Fruit fly (Drosophila melanogaster): ENCODE measurements around the gene CG4367.
A peak's percentile ranks its signal among the peaks of the same experiment; 100 is the strongest.

CG4367 gene

dm6 chr3R:20261225-20261968, 43.4 kb downstream of the CG4367 start (continued):
- peak; percentile 39; the same call in 1 of the 2 replicates for TF ChIP-seq wor (GFP tag; IDR thresholded peaks at IDR 0.05)
- no peak for TF ChIP-seq lov (optimal IDR thresholded peaks at IDR 0.05)
- no peak for TF ChIP-seq lov (GFP tag; IDR thresholded peaks at IDR 0.05)
- TF ChIP-seq lola (GFP tag; optimal IDR thresholded peaks at IDR 0.05): peak in 1 of 3 experiments; percentile 62
- peak; percentile 44 for TF ChIP-seq ewg (GFP tag; optimal IDR thresholded peaks at IDR 0.05)
- TF ChIP-seq sim (GFP tag; IDR thresholded peaks at IDR 0.05): peak; percentile 60; the same call in 1 of the 2 replicates
- peak; percentile 92 for TF ChIP-seq caup (GFP tag; optimal IDR thresholded peaks at IDR 0.05; ENCODE audit: severe bottlenecking)
- no peak for TF ChIP-seq Elba2 (GFP tag; optimal IDR thresholded peaks at IDR 0.05)
- TF ChIP-seq chif (GFP tag; optimal IDR thresholded peaks at IDR 0.05): peak; percentile 25 to 70
- peak; percentile 86 for TF ChIP-seq CG7786 (GFP tag; optimal IDR thresholded peaks at IDR 0.05)
- peak; percentile 37 for TF ChIP-seq CG30431 (GFP tag; optimal IDR thresholded peaks at IDR 0.05)
- TF ChIP-seq CG5953 (GFP tag; IDR thresholded peaks at IDR 0.05): peak; percentile 53; the same call in 1 of the 2 replicates
- TF ChIP-seq ase (GFP tag; IDR thresholded peaks at IDR 0.05): peak; percentile 81; the same call in 2 of the 3 replicates
- TF ChIP-seq Hand (GFP tag; optimal IDR thresholded peaks at IDR 0.05): peak; percentile 83
- peak; percentile 96 for TF ChIP-seq CG18599 (GFP tag; optimal IDR thresholded peaks at IDR 0.05)
- TF ChIP-seq Hr39 (optimal IDR thresholded peaks at IDR 0.05): no peak
- peak; percentile 79 for TF ChIP-seq D19B (GFP tag; optimal IDR thresholded peaks at IDR 0.05)
- peak; percentile 19 for TF ChIP-seq shn (GFP tag; optimal IDR thresholded peaks at IDR 0.05)
- TF ChIP-seq Dref (GFP tag; IDR thresholded peaks at IDR 0.05): no peak
- TF ChIP-seq knrl (GFP tag; IDR thresholded peaks at IDR 0.05; ENCODE audit: partially characterized antibody): no peak
- TF ChIP-seq run (tag; optimal IDR thresholded peaks at IDR 0.05): peak; percentile 62
- peak; percentile 28 for TF ChIP-seq Sry-δ (GFP tag; optimal IDR thresholded peaks at IDR 0.05)
- TF ChIP-seq CG9817 (tag; optimal IDR thresholded peaks at IDR 0.05): peak; percentile 90
- TF ChIP-seq Scr (GFP tag; IDR thresholded peaks at IDR 0.05; ENCODE audit: partially characterized antibody): no peak
- peak; percentile 47 for TF ChIP-seq CG2202 (tag; optimal IDR thresholded peaks at IDR 0.05)
- peak; percentile 80 for TF ChIP-seq MBD-R2 (GFP tag; IDR thresholded peaks at IDR 0.05)
- peak; percentile 52 for TF ChIP-seq NC2β (GFP tag; optimal IDR thresholded peaks at IDR 0.05)
- TF ChIP-seq danr (GFP tag; IDR thresholded peaks at IDR 0.05): peak; percentile 83
- TF ChIP-seq ro (GFP tag; IDR thresholded peaks at IDR 0.05): peak; percentile 57; the same call in 1 of the 2 replicates
- TF ChIP-seq bbx (GFP tag; IDR thresholded peaks at IDR 0.05; ENCODE audit: partially characterized antibody): no peak
- no peak for TF ChIP-seq zf30C (GFP tag; optimal IDR thresholded peaks at IDR 0.05)
- TF ChIP-seq dpn (GFP tag; optimal IDR thresholded peaks at IDR 0.05): peak; percentile 77 to 80
- TF ChIP-seq CG10147 (GFP tag; optimal IDR thresholded peaks at IDR 0.05): peak; percentile 85
- peak; percentile 93 for TF ChIP-seq Ets65A (GFP tag)
- peak; percentile 90 for TF ChIP-seq nom (GFP tag; optimal IDR thresholded peaks at IDR 0.05)
- TF ChIP-seq Dip3 (GFP tag; optimal IDR thresholded peaks at IDR 0.05): peak; percentile 89
- TF ChIP-seq ssp (GFP tag; IDR thresholded peaks at IDR 0.05): peak; percentile 53
- TF ChIP-seq CG32767 (GFP tag; IDR thresholded peaks at IDR 0.05): peak; percentile 80; the same call in 1 of the 2 replicates
- TF ChIP-seq zfh1 (GFP tag; IDR thresholded peaks at IDR 0.05): peak; percentile 76
- peak; percentile 62 for TF ChIP-seq oc (tag; optimal IDR thresholded peaks at IDR 0.05)
- TF ChIP-seq B-H1 (GFP tag; IDR thresholded peaks at IDR 0.05): peak; percentile 69
- peak; percentile 23 for TF ChIP-seq luna (GFP tag; optimal IDR thresholded peaks at IDR 0.05)
- TF ChIP-seq CG10654 (GFP tag; optimal IDR thresholded peaks at IDR 0.05): peak; percentile 67
- peak; percentile 6 for TF ChIP-seq CG15479 (GFP tag; optimal IDR thresholded peaks at IDR 0.05)
- TF ChIP-seq Hr3 (GFP tag; optimal IDR thresholded peaks at IDR 0.05): peak; percentile 79
- TF ChIP-seq CG18011 (GFP tag; optimal IDR thresholded peaks at IDR 0.05): peak; percentile 55
- TF ChIP-seq pnt (GFP tag; optimal IDR thresholded peaks at IDR 0.05): peak; percentile 46
- TF ChIP-seq CG18764 (GFP tag; optimal IDR thresholded peaks at IDR 0.05): peak; percentile 48
- TF ChIP-seq CG18476 (GFP tag; optimal IDR thresholded peaks at IDR 0.05): peak; percentile 78
